Fruit fly (Drosophila melanogaster): ENCODE data around the gene CBP.

Gene CBP

DNA sequence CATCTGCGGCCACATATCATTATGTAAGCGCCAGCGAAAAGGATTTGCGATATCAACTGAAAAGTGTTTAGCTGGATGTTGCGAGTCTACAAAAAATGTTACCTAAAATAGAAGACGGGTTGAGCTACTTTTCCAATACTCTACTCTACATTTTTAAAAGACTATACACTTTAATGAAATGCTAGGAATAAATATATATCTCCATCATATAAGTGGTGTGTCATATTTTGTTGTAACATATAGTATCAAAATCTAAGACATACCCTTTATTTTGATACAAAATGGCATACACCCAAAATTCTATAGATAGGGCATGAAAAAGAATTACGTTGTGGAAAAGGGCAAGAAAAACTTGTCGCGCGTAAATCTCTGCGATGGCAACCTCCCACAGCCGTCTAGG lies 5.8 kb downstream of the CBP start:
- TF ChIP-seq Eip78C (GFP tag): peak; percentile 3
- no peak for TF ChIP-seq CG10669 (GFP tag; optimal IDR thresholded peaks at IDR 0.05)

dm6 chrX:7347406-7347805 lies 10.3 kb downstream of the CBP start, which contains the start of gene CG15034:
Gene CG15034 (minus strand): TSS chrX:7347506.
- TF ChIP-seq CG6808 (GFP tag; optimal IDR thresholded peaks at IDR 0.05) (no peak), fkh (GFP tag; optimal IDR thresholded peaks at IDR 0.05) (no peak)

dm6 chrX:7349963-7350362 lies 12.8 kb downstream of the CBP start:
- no peak for TF ChIP-seq dac (GFP tag; optimal IDR thresholded peaks at IDR 0.05)
- no peak for TF ChIP-seq Hr38 (GFP tag; optimal IDR thresholded peaks at IDR 0.05)
- no peak for TF ChIP-seq CG7368 (GFP tag; optimal IDR thresholded peaks at IDR 0.05)
- no peak for TF ChIP-seq Hr39 (GFP tag; optimal IDR thresholded peaks at IDR 0.05)
- no peak for TF ChIP-seq net (GFP tag; optimal IDR thresholded peaks at IDR 0.05)
- no peak for TF ChIP-seq CG10631 (GFP tag; optimal IDR thresholded peaks at IDR 0.05)
- TF ChIP-seq CG31627 (GFP tag; optimal IDR thresholded peaks at IDR 0.05): no peak
- TF ChIP-seq cyc (GFP tag; optimal IDR thresholded peaks at IDR 0.05): no peak
- TF ChIP-seq Smox (GFP tag; optimal IDR thresholded peaks at IDR 0.05): no peak
- no peak for TF ChIP-seq Sox15 (GFP tag; optimal IDR thresholded peaks at IDR 0.05)
- TF ChIP-seq fd85E (GFP tag; optimal IDR thresholded peaks at IDR 0.05): no peak
- no peak for TF ChIP-seq Eip75B (GFP tag; optimal IDR thresholded peaks at IDR 0.05)
- no peak for TF ChIP-seq CG32006 (GFP tag; optimal IDR thresholded peaks at IDR 0.05)
- TF ChIP-seq Sox14 (GFP tag; optimal IDR thresholded peaks at IDR 0.05): no peak
- TF ChIP-seq topi (GFP tag; optimal IDR thresholded peaks at IDR 0.05): no peak
- TF ChIP-seq CG8632 (GFP tag; optimal IDR thresholded peaks at IDR 0.05): no peak

dm6 chrX:7358496-7358895 lies 21.3 kb downstream of the CBP start, which contains the start of gene CG1999:
Gene CG1999 (plus strand): TSS chrX:7358796.
- no peak for TF ChIP-seq Hr38 (GFP tag; optimal IDR thresholded peaks at IDR 0.05)
- TF ChIP-seq Met (GFP tag; optimal IDR thresholded peaks at IDR 0.05): no peak
- no peak for TF ChIP-seq net (GFP tag; optimal IDR thresholded peaks at IDR 0.05)
- TF ChIP-seq CG7368 (GFP tag; optimal IDR thresholded peaks at IDR 0.05): no peak
- TF ChIP-seq CG16779 (tag; optimal IDR thresholded peaks at IDR 0.05): no peak
- no peak for TF ChIP-seq Eip93F (GFP tag; optimal IDR thresholded peaks at IDR 0.05)
- no peak for TF ChIP-seq Hr4 (GFP tag; optimal IDR thresholded peaks at IDR 0.05)
- no peak for TF ChIP-seq Sox102F (GFP tag; optimal IDR thresholded peaks at IDR 0.05)
- no peak for TF ChIP-seq pdm3 (GFP tag; optimal IDR thresholded peaks at IDR 0.05)
- TF ChIP-seq CG6163 (GFP tag; IDR thresholded peaks at IDR 0.05): no peak
- TF ChIP-seq Sox15 (GFP tag; optimal IDR thresholded peaks at IDR 0.05): no peak
- TF ChIP-seq Blimp-1 (GFP tag; optimal IDR thresholded peaks at IDR 0.05): no peak
- TF ChIP-seq CG10669 (GFP tag; optimal IDR thresholded peaks at IDR 0.05): no peak

- TF ChIP-seq CG6808 (GFP tag; optimal IDR thresholded peaks at IDR 0.05) (no peak), CG3919 (GFP tag; optimal IDR thresholded peaks at IDR 0.05) (no peak), Ets21C (GFP tag; optimal IDR thresholded peaks at IDR 0.05) (no peak), topi (GFP tag; optimal IDR thresholded peaks at IDR 0.05) (no peak), dac (GFP tag; optimal IDR thresholded peaks at IDR 0.05) (no peak), vri (GFP tag; optimal IDR thresholded peaks at IDR 0.05) (no peak)
Observed at dm6 chrX:7368361-7368760, 31.2 kb downstream of the CBP start.

DNA sequence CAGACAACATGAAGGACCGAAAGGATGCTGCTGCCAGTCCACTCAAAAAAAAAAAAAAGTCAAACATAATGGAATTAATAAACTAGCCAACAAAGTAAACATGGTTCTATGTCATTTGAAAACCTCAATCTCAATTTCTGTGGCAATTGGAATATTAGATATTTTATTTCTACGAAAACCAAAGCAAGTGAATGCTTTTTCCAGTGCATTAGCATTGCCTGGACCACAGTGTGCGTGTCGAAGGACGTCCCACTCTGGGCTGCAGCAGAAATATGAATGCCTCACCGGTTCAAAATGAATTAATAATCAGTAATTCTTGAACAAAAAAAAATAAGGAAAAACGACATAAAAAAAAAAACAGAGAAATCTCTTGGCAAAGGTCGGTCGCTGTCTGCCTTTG lies 35.3 kb downstream of the CBP start:
- TF ChIP-seq pdm3 (GFP tag; optimal IDR thresholded peaks at IDR 0.05) (peak; percentile 5), achi (GFP tag; optimal IDR thresholded peaks at IDR 0.05) (no peak), Ets96B (tag; optimal IDR thresholded peaks at IDR 0.05) (peak; percentile 23), Hr4 (GFP tag; optimal IDR thresholded peaks at IDR 0.05) (no peak), Hr39 (GFP tag; optimal IDR thresholded peaks at IDR 0.05) (peak; percentile 10), OdsH (GFP tag; optimal IDR thresholded peaks at IDR 0.05) (peak; percentile 13), Smox (GFP tag; optimal IDR thresholded peaks at IDR 0.05) (peak; percentile 4), topi (GFP tag; optimal IDR thresholded peaks at IDR 0.05) (peak; percentile 14), CG10631 (GFP tag; optimal IDR thresholded peaks at IDR 0.05) (peak; percentile 23), fkh (GFP tag; optimal IDR thresholded peaks at IDR 0.05) (no peak), Eip78C (GFP tag) (peak; percentile 60), ss (GFP tag; optimal IDR thresholded peaks at IDR 0.05) (peak in 1 of 2 experiments; percentile 3)

Data from whole organism, prepupa.